Fruit fly (Drosophila melanogaster): ENCODE measurements around the gene CG14346.

Gene CG14346

dm6 chr2L:1402728-1403127, 34.9 kb downstream of the CG14346 start (continued):
- peak; percentile 54 for TF ChIP-seq row (GFP tag; IDR thresholded peaks at IDR 0.05)
- no peak for TF ChIP-seq Poxn (GFP tag; IDR thresholded peaks at IDR 0.05)
- TF ChIP-seq lola (GFP tag; optimal IDR thresholded peaks at IDR 0.05), result no peak
- TF ChIP-seq z (GFP tag; IDR thresholded peaks at IDR 0.05), result no peak
- no peak for TF ChIP-seq slou (GFP tag; optimal IDR thresholded peaks at IDR 0.05)
- TF ChIP-seq CG13894 (tag; optimal IDR thresholded peaks at IDR 0.05), result no peak
- TF ChIP-seq trem (tag; optimal IDR thresholded peaks at IDR 0.05), result no peak
- TF ChIP-seq CG33557 (GFP tag; optimal IDR thresholded peaks at IDR 0.05), result no peak
- TF ChIP-seq Pdp1 (GFP tag; optimal IDR thresholded peaks at IDR 0.05), result no peak
- peak; percentile 18 for TF ChIP-seq CG2120 (GFP tag; optimal IDR thresholded peaks at IDR 0.05)
- no peak for TF ChIP-seq ken (GFP tag; IDR thresholded peaks at IDR 0.05)
- no peak for TF ChIP-seq cg (GFP tag; optimal IDR thresholded peaks at IDR 0.05)
- TF ChIP-seq CG17829 (tag; optimal IDR thresholded peaks at IDR 0.05), result no peak
- peak; percentile 56 for TF ChIP-seq sens (GFP tag)
- TF ChIP-seq tgo (GFP tag; IDR thresholded peaks at IDR 0.05), result no peak
- no peak for TF ChIP-seq gsb (GFP tag; IDR thresholded peaks at IDR 0.05)
- no peak for TF ChIP-seq Dref (GFP tag; IDR thresholded peaks at IDR 0.05)
- no peak for TF ChIP-seq Scr (GFP tag; IDR thresholded peaks at IDR 0.05; ENCODE audit: partially characterized antibody)
- peak; percentile 6 for TF ChIP-seq CG12769 (tag; optimal IDR thresholded peaks at IDR 0.05)
- TF ChIP-seq CG14014 (GFP tag; IDR thresholded peaks at IDR 0.05), result peak; percentile 26; the same call in 1 of the 2 replicates
- TF ChIP-seq Lpt (GFP tag; optimal IDR thresholded peaks at IDR 0.05), result no peak
- no peak for TF ChIP-seq Doc2 (GFP tag; IDR thresholded peaks at IDR 0.05)
- no peak for TF ChIP-seq jing (GFP tag; optimal IDR thresholded peaks at IDR 0.05)
- TF ChIP-seq CG33213 (GFP tag; optimal IDR thresholded peaks at IDR 0.05), result no peak
- no peak for TF ChIP-seq cwo (GFP tag; optimal IDR thresholded peaks at IDR 0.05)
- TF ChIP-seq CG16815 (GFP tag; optimal IDR thresholded peaks at IDR 0.05), result no peak
- TF ChIP-seq Hmr (GFP tag; optimal IDR thresholded peaks at IDR 0.05), result peak; percentile 6
- TF ChIP-seq nerfin-2 (GFP tag; IDR thresholded peaks at IDR 0.05; ENCODE audit: partially characterized antibody), result no peak
- no peak for TF ChIP-seq klu (GFP tag; IDR thresholded peaks at IDR 0.05)
- TF ChIP-seq Asciz (GFP tag; optimal IDR thresholded peaks at IDR 0.05), result no peak
- TF ChIP-seq phol (tag; optimal IDR thresholded peaks at IDR 0.05), result no peak
- no peak for TF ChIP-seq sisA (GFP tag; IDR thresholded peaks at IDR 0.05)
- TF ChIP-seq ATbp (GFP tag; optimal IDR thresholded peaks at IDR 0.05), result no peak
- no peak for TF ChIP-seq CG2712 (tag; optimal IDR thresholded peaks at IDR 0.05)
- TF ChIP-seq CG16779 (GFP tag; IDR thresholded peaks at IDR 0.05), result no peak
- no peak for TF ChIP-seq Hmx (GFP tag; optimal IDR thresholded peaks at IDR 0.05)
- TF ChIP-seq H2.0 (GFP tag; IDR thresholded peaks at IDR 0.05), result 0 out of 2 replicates have a peak, but pooled peaks have one; percentile 13
- TF ChIP-seq salm (tag; optimal IDR thresholded peaks at IDR 0.05), result no peak
- no peak for TF ChIP-seq exex (tag; optimal IDR thresholded peaks at IDR 0.05)
- TF ChIP-seq CG18262 (tag; optimal IDR thresholded peaks at IDR 0.05), result no peak
- no peak for TF ChIP-seq nerfin-1 (tag; optimal IDR thresholded peaks at IDR 0.05)
- no peak for TF ChIP-seq bigmax (GFP tag; optimal IDR thresholded peaks at IDR 0.05)
- no peak for TF ChIP-seq zfh2 (GFP tag; optimal IDR thresholded peaks at IDR 0.05)
- TF ChIP-seq Rfx (GFP tag; IDR thresholded peaks at IDR 0.05), result peak; percentile 40
- no peak for TF ChIP-seq wor (GFP tag; IDR thresholded peaks at IDR 0.05)
- TF ChIP-seq lilli (GFP tag; optimal IDR thresholded peaks at IDR 0.05), result peak; percentile 14
- no peak for TF ChIP-seq run (tag; optimal IDR thresholded peaks at IDR 0.05)
- no peak for TF ChIP-seq chif (GFP tag; optimal IDR thresholded peaks at IDR 0.05)
- no peak for TF ChIP-seq CG9876 (GFP tag; optimal IDR thresholded peaks at IDR 0.05)
- peak; percentile 44; the same call in 1 of the 2 replicates for TF ChIP-seq Xrp1 (GFP tag; IDR thresholded peaks at IDR 0.05)
- TF ChIP-seq Ada2b (GFP tag; IDR thresholded peaks at IDR 0.05), result no peak
- TF ChIP-seq grn (GFP tag; optimal IDR thresholded peaks at IDR 0.05), result no peak

Measured in whole organism, embryonic.